Fruit fly (Drosophila melanogaster): ENCODE data around the gene ranshi.
A peak's percentile ranks its signal among the peaks of the same experiment; 100 is the strongest.

ranshi gene

dm6 chr3R:8744198-8744597 is 14.7 kb upstream of the ranshi start (continued):
- TF ChIP-seq CG34376 (GFP tag; optimal IDR thresholded peaks at IDR 0.05) (no peak), gce (GFP tag; IDR thresholded peaks at IDR 0.05) (0 out of 3 replicates have a peak, but pooled peaks have one; percentile 14), CG14965 (GFP tag; optimal IDR thresholded peaks at IDR 0.05; ENCODE audit: borderline replicate concordance) (no peak), scrt (GFP tag; optimal IDR thresholded peaks at IDR 0.05) (no peak), MTF-1 (GFP tag; optimal IDR thresholded peaks at IDR 0.05; ENCODE audit: borderline replicate concordance) (no peak), Nf-YB (GFP tag; optimal IDR thresholded peaks at IDR 0.05) (no peak), CG17328 (GFP tag; IDR thresholded peaks at IDR 0.05) (0 out of 2 replicates have a peak, but pooled peaks have one; percentile 15), Elba2 (GFP tag; optimal IDR thresholded peaks at IDR 0.05) (no peak), Hr51 (GFP tag; optimal IDR thresholded peaks at IDR 0.05) (peak; percentile 10 to 65), wor (GFP tag; IDR thresholded peaks at IDR 0.05) (no peak), nmo (GFP tag; optimal IDR thresholded peaks at IDR 0.05) (no peak), CG12942 (GFP tag; optimal IDR thresholded peaks at IDR 0.05) (no peak), HmgZ (tag; optimal IDR thresholded peaks at IDR 0.05) (no peak), Xbp1 (GFP tag; optimal IDR thresholded peaks at IDR 0.05) (peak; percentile 61), Pdp1 (GFP tag; optimal IDR thresholded peaks at IDR 0.05) (peak in 1 of 2 experiments; percentile 62), CG4282 (GFP tag; optimal IDR thresholded peaks at IDR 0.05) (no peak), rib (GFP tag; IDR thresholded peaks at IDR 0.05) (no peak), CG8924 (tag; optimal IDR thresholded peaks at IDR 0.05) (peak; percentile 7), bsh (GFP tag; optimal IDR thresholded peaks at IDR 0.05) (peak in 1 of 2 experiments; percentile 57), vfl (GFP tag; optimal IDR thresholded peaks at IDR 0.05) (peak; percentile 8), Drgx (GFP tag; IDR thresholded peaks at IDR 0.05) (peak; percentile 66), cg (GFP tag; optimal IDR thresholded peaks at IDR 0.05) (no peak), eve (GFP tag; optimal IDR thresholded peaks at IDR 0.05) (peak in 1 of 2 experiments; percentile 13), CG10565 (GFP tag; optimal IDR thresholded peaks at IDR 0.05) (no peak), Six4 (GFP tag; optimal IDR thresholded peaks at IDR 0.05) (no peak), CG10654 (GFP tag; optimal IDR thresholded peaks at IDR 0.05) (no peak), Hr39 (optimal IDR thresholded peaks at IDR 0.05) (no peak), lmd (GFP tag; IDR thresholded peaks at IDR 0.05) (peak; percentile 47; the same call in 1 of the 2 replicates), Neu2 (GFP tag; optimal IDR thresholded peaks at IDR 0.05; ENCODE audit: borderline replicate concordance) (no peak), org-1 (GFP tag; optimal IDR thresholded peaks at IDR 0.05) (peak; percentile 36), wdn (GFP tag; IDR thresholded peaks at IDR 0.05) (0 out of 2 replicates have a peak, but pooled peaks have one; percentile 20), CG34224 (GFP tag; IDR thresholded peaks at IDR 0.05; ENCODE audit: partially characterized antibody) (no peak), dan (GFP tag; IDR thresholded peaks at IDR 0.05) (no peak), CG2678 (tag; optimal IDR thresholded peaks at IDR 0.05) (peak; percentile 57), schlank (tag; optimal IDR thresholded peaks at IDR 0.05) (no peak), crc (GFP tag; optimal IDR thresholded peaks at IDR 0.05) (no peak), Abd-B (GFP tag; optimal IDR thresholded peaks at IDR 0.05) (peak; percentile 8), CG15269 (tag; optimal IDR thresholded peaks at IDR 0.05) (peak; percentile 73), Eip74EF (GFP tag; optimal IDR thresholded peaks at IDR 0.05) (no peak), CG34422 (GFP tag; IDR thresholded peaks at IDR 0.05) (no peak), Rfx (GFP tag; IDR thresholded peaks at IDR 0.05) (peak; percentile 62; the same call in 1 of the 2 replicates), h (optimal IDR thresholded peaks at IDR 0.05) (no peak), CG2116 (GFP tag; optimal IDR thresholded peaks at IDR 0.05) (no peak), Fer3 (tag; optimal IDR thresholded peaks at IDR 0.05) (no peak), CG2202 (tag; optimal IDR thresholded peaks at IDR 0.05) (no peak), CG7928 (GFP tag; optimal IDR thresholded peaks at IDR 0.05) (no peak), sug (tag; optimal IDR thresholded peaks at IDR 0.05) (peak; percentile 50), ac (GFP tag; optimal IDR thresholded peaks at IDR 0.05) (no peak), fu2 (GFP tag; optimal IDR thresholded peaks at IDR 0.05) (no peak), pho (GFP tag; optimal IDR thresholded peaks at IDR 0.05) (no peak), CG17802 (tag; optimal IDR thresholded peaks at IDR 0.05) (no peak)

Measured in whole organism, embryonic.